Fruit fly (Drosophila melanogaster): ENCODE results near the gene Klp98A.

dm6 chr3R:27580274-27581011 lies 21.5 kb upstream of the Klp98A start:
- TF ChIP-seq Myc (optimal IDR thresholded peaks at IDR 0.05) (no peak), psq (optimal IDR thresholded peaks at IDR 0.05) (no peak), h (optimal IDR thresholded peaks at IDR 0.05) (no peak), Sin3A (optimal IDR thresholded peaks at IDR 0.05) (no peak), insv (optimal IDR thresholded peaks at IDR 0.05) (no peak)
